Fruit fly (Drosophila melanogaster): ENCODE measurements around the gene REG.

dm6 chrX:13224846-13225245, 12.7 kb downstream of the REG start:
- TF ChIP-seq fd59A (GFP tag; optimal IDR thresholded peaks at IDR 0.05): no peak
- TF ChIP-seq CG31627 (GFP tag; optimal IDR thresholded peaks at IDR 0.05): no peak
- TF ChIP-seq Sox102F (GFP tag; optimal IDR thresholded peaks at IDR 0.05): no peak
- no peak for TF ChIP-seq dac (GFP tag; optimal IDR thresholded peaks at IDR 0.05)
- TF ChIP-seq dsx (GFP tag; optimal IDR thresholded peaks at IDR 0.05; ENCODE audit: poor library complexity, severe bottlenecking): no peak
- no peak for TF ChIP-seq Eip75B (GFP tag; optimal IDR thresholded peaks at IDR 0.05)
- TF ChIP-seq OdsH (GFP tag; optimal IDR thresholded peaks at IDR 0.05): no peak
- no peak for TF ChIP-seq CG9139 (GFP tag; optimal IDR thresholded peaks at IDR 0.05)
- TF ChIP-seq salr (GFP tag; optimal IDR thresholded peaks at IDR 0.05): no peak
- TF ChIP-seq Hr39 (GFP tag; optimal IDR thresholded peaks at IDR 0.05): no peak
